Worm (Caenorhabditis elegans) whole organism, L2 larva: ENCODE results near the gene sdz-26.

Experiments used
- C34F6.9 ChIP-seq: fragments of 150-350 bp; optimal IDR thresholded peaks from 2 replicates; lab custom pipeline; 2014; ENCODE audit warnings: missing biosample characterization, missing genetic modification characterization
- R02D3.7 ChIP-seq: fragments of 150-350 bp; optimal IDR thresholded peaks from 2 replicates; lab custom pipeline; 2014; ENCODE audit warnings: missing biosample characterization, missing genetic modification characterization
- ZK546.5 ChIP-seq: sonication (generic microtip); optimal IDR thresholded peaks from 2 replicates; lab custom pipeline; 2017; ENCODE audit warnings: missing biosample characterization, missing genetic modification characterization
- elt-1 ChIP-seq: fragments of 150-350 bp; optimal IDR thresholded peaks from 2 replicates; lab custom pipeline; 2014; ENCODE audit warnings: missing biosample characterization, missing genetic modification characterization
- elt-3 ChIP-seq: sonication (generic microtip); optimal IDR thresholded peaks from 2 replicates; lab custom pipeline; 2017; ENCODE audit warnings: missing biosample characterization, missing genetic modification characterization
- fos-1 ChIP-seq: fragments of 150-350 bp; optimal IDR thresholded peaks from 2 replicates; lab custom pipeline; 2014; ENCODE audit warnings: missing biosample characterization, missing genetic modification characterization
- lin-13 ChIP-seq: fragments of 150-350 bp; optimal IDR thresholded peaks from 2 replicates; lab custom pipeline; 2014; ENCODE audit warnings: missing biosample characterization, missing genetic modification reagents, missing genetic modification characterization
- lin-39 ChIP-seq: fragments of 150-350 bp; optimal IDR thresholded peaks from 2 replicates; lab custom pipeline; 2014; ENCODE audit warnings: missing biosample characterization, missing genetic modification reagents, missing genetic modification characterization
- mdl-1 ChIP-seq, 2 experiments: fragments of 150-350 bp in 1 of 2; sonication (generic microtip) in 1 of 2; optimal IDR thresholded peaks; 2 replicates each; lab custom pipeline; 2017; ENCODE audit warnings: missing biosample characterization in 2 of 2, missing genetic modification characterization in 2 of 2
- nhr-10 ChIP-seq: sonication (generic microtip); optimal IDR thresholded peaks from 2 replicates; lab custom pipeline; 2017; ENCODE audit warnings: missing biosample characterization, missing genetic modification characterization
- nhr-23 ChIP-seq: fragments of 150-350 bp; optimal IDR thresholded peaks from 2 replicates; lab custom pipeline; 2014; ENCODE audit warnings: missing biosample characterization, missing genetic modification reagents, missing genetic modification characterization
- nhr-77 ChIP-seq: fragments of 150-350 bp; optimal IDR thresholded peaks from 2 replicates; lab custom pipeline; 2014; ENCODE audit warnings: missing biosample characterization, missing genetic modification characterization
- skn-1 ChIP-seq: sonication (generic microtip); optimal IDR thresholded peaks from 2 replicates; lab custom pipeline; 2017; ENCODE audit warnings: missing biosample characterization, missing genetic modification characterization

- TF ChIP-seq fos-1 (tag; lab: Kevin White, UChicago) (no peak), elt-3 (tag; lab: Kevin White, UChicago) (no peak), mdl-1 (tag; optimal IDR thresholded peaks at IDR 0.05; lab: Kevin White, UChicago) (no peak), elt-1 (no peak), nhr-23 (tag; lab: Kevin White, UChicago) (no peak), lin-39 (no peak), C34F6.9 (tag; lab: Kevin White, UChicago) (no peak), lin-13 (GFP tag; lab: Kevin White, UChicago) (no peak), skn-1 (tag; lab: Kevin White, UChicago) (no peak), R02D3.7 (tag; lab: Kevin White, UChicago) (no peak), nhr-10 (tag; lab: Kevin White, UChicago) (no peak), nhr-77 (no peak), ZK546.5 (tag; lab: Kevin White, UChicago) (no peak)
Observed at ce11 chrII:14380778-14381177, 772 bp upstream of the sdz-26 start.
